Fruit fly (Drosophila melanogaster) whole organism, wandering third instar larva: ENCODE measurements around the gene CG11162.

Experiments
- HLH106 ChIP-seq: fragments of 200-800 bp; optimal IDR thresholded peaks from 3 replicates; lab custom pipeline; 2019; ENCODE audit warnings: missing biosample characterization, mild to moderate bottlenecking, missing genetic modification characterization, moderate library complexity
- Jra ChIP-seq: sonication (Bioruptor generic); optimal IDR thresholded peaks from 2 replicates; lab custom pipeline; 2016; ENCODE audit warnings: missing biosample characterization, missing genetic modification characterization
- dl ChIP-seq, 2 experiments: fragments of 175-275, 200-275 bp in 1 of 2; fragments of 200-275 bp in 1 of 2; sonication (Bioruptor generic); optimal IDR thresholded peaks; lab custom pipeline; 2018; ENCODE audit warnings: mild to moderate bottlenecking in 2 of 2, missing biosample characterization in 2 of 2, missing genetic modification characterization in 2 of 2, moderate library complexity in 2 of 2; ENCODE audit not compliant: partially characterized antibody in 2 of 2, insufficient read depth in 1 of 2
- fru ChIP-seq: fragments of 200-800 bp; sonication (Bioruptor generic); optimal IDR thresholded peaks from 3 replicates; lab custom pipeline; 2016; ENCODE audit warnings: missing biosample characterization, mild to moderate bottlenecking, missing genetic modification characterization
- h ChIP-seq: fragments of 200-800 bp; sonication (Bioruptor generic); optimal IDR thresholded peaks from 3 replicates; lab custom pipeline; 2016; ENCODE audit warnings: missing biosample characterization, mild to moderate bottlenecking, missing genetic modification characterization
- psq ChIP-seq: fragments of 200-800 bp; sonication (Bioruptor generic); optimal IDR thresholded peaks from 3 replicates; lab custom pipeline; 2017; ENCODE audit warnings: missing biosample characterization, mild to moderate bottlenecking, missing genetic modification characterization, moderate library complexity
- usp ChIP-seq: fragments of >200 bp; optimal IDR thresholded peaks from 2 replicates; lab custom pipeline; 2017; ENCODE audit warnings: missing biosample characterization, missing genetic modification characterization

dm6 chrX:13682652-13683051 is 6.0 kb downstream of the CG11162 start, which contains the start of gene CG11158:
- TF ChIP-seq psq (GFP tag; lab: Kevin White, UChicago) (no peak), usp (GFP tag; lab: Kevin White, UChicago) (no peak), dl (GFP tag; optimal IDR thresholded peaks at IDR 0.05; lab: Kevin White, UChicago; ENCODE audit: insufficient read depth in 1 of 2, partially characterized antibody in 2 of 2) (no peak), fru (GFP tag; lab: Kevin White, UChicago) (no peak), HLH106 (tag; lab: Kevin White, UChicago) (no peak), Jra (no peak), h (GFP tag; lab: Kevin White, UChicago) (no peak)
